Fruit fly (Drosophila melanogaster) whole organism: ENCODE data around the gene rdog.

ENCODE experiments used
- CG8478 ChIP-seq: fragments of >200 bp; optimal IDR thresholded peaks from 2 replicates; lab custom pipeline; 2018; ENCODE audit warnings: inconsistent platforms
- EcR ChIP-seq, 2 experiments: fragments of >200 bp; optimal IDR thresholded peaks; 2 replicates each; lab custom pipeline; 2017; ENCODE audit warnings: missing biosample characterization in 2 of 2, missing genetic modification characterization in 2 of 2, missing genetic modification reagents in 2 of 2
- pan ChIP-seq: fragments of >200 bp; optimal IDR thresholded peaks from 2 replicates; lab custom pipeline; 2017
- usp ChIP-seq: fragments of >200 bp; optimal IDR thresholded peaks from 2 replicates; lab custom pipeline; 2017; ENCODE audit warnings: missing biosample characterization, missing genetic modification characterization, mixed read lengths

dm6 chr3R:29206198-29207011, 48.5 kb downstream of the rdog start:
- peak; percentile 28 for TF ChIP-seq CG8478
- TF ChIP-seq pan (lab: Kevin White, UChicago): no peak
- no peak for TF ChIP-seq usp (GFP tag; lab: Kevin White, UChicago)
- no peak for TF ChIP-seq EcR (GFP tag; optimal IDR thresholded peaks at IDR 0.05; lab: Kevin White, UChicago)
